Worm (Caenorhabditis elegans) whole organism, late embryonic: ENCODE measurements around the gene rpl-36.

ENCODE experiments used
- K09A11.1 ChIP-seq: sonication (generic microtip); optimal IDR thresholded peaks from 2 replicates; lab custom pipeline; 2017; ENCODE audit warnings: antibody characterized with exemption, mild to moderate bottlenecking, missing genetic modification characterization, missing compliant biosample characterization; ENCODE audit not compliant: insufficient read depth
- hlh-13 ChIP-seq: fragments of 200-800 bp; sonication (Bioruptor generic); optimal IDR thresholded peaks from 2 replicates; lab custom pipeline; 2018; ENCODE audit warnings: mild to moderate bottlenecking, missing genetic modification characterization, missing compliant biosample characterization
- hlh-6 ChIP-seq: sonication (generic microtip); optimal IDR thresholded peaks from 2 replicates; lab custom pipeline; 2016; ENCODE audit warnings: missing genotype, missing genetic modification characterization, missing compliant biosample characterization
- nfya-1 ChIP-seq: sonication (generic microtip); optimal IDR thresholded peaks from 2 replicates; lab custom pipeline; 2017; ENCODE audit warnings: missing genetic modification characterization, mild to moderate bottlenecking, missing compliant biosample characterization, antibody characterized with exemption, moderate library complexity

ce11 chrIII:7223029-7223428 lies 43.0 kb downstream of the rpl-36 start, which contains the start of gene der-2:
- TF ChIP-seq K09A11.1 (tag; lab: Kevin White, UChicago) (no peak), hlh-6 (tag; lab: Kevin White, UChicago) (no peak), nfya-1 (tag; lab: Kevin White, UChicago) (no peak), hlh-13 (no peak)
